Fruit fly (Drosophila melanogaster) whole organism, embryonic: ENCODE results near the gene Dhc62B.

ENCODE experiments used
- Antp ChIP-seq: fragments of 200-800 bp; sonication (Bioruptor generic); optimal IDR thresholded peaks from 3 replicates; lab custom pipeline; 2016; ENCODE audit warnings: missing biosample characterization, missing genetic modification characterization
- C15 ChIP-seq: fragments of 200-800 bp; sonication (Bioruptor generic); IDR thresholded peaks from 3 replicates; pipeline ENCODE4 v1.3.6; 2022; ENCODE audit warnings: missing biosample characterization, missing genetic modification characterization
- CG11456 ChIP-seq: fragments of 200-800 bp; sonication (Bioruptor generic); IDR thresholded peaks from 3 replicates; pipeline ENCODE4 v1.3.6; 2022; ENCODE audit warnings: missing biosample characterization, missing genetic modification characterization
- CG12219 ChIP-seq: fragments of 200-800 bp; sonication (Bioruptor generic); optimal IDR thresholded peaks from 3 replicates; lab custom pipeline; 2018; ENCODE audit warnings: missing biosample characterization, mild to moderate bottlenecking, missing genetic modification characterization
- CG12236 ChIP-seq: fragments of 200-800 bp; sonication (Bioruptor generic); optimal IDR thresholded peaks from 2 replicates; lab custom pipeline; 2016; ENCODE audit warnings: missing biosample characterization, missing genetic modification characterization
- CG1233 ChIP-seq: fragments of 200-800 bp; sonication (Bioruptor generic); optimal IDR thresholded peaks from 4 replicates; lab custom pipeline; 2018; ENCODE audit warnings: missing biosample characterization, mild to moderate bottlenecking, missing genetic modification characterization
- CG12391 ChIP-seq: fragments of 200-800 bp; sonication (Bioruptor generic); optimal IDR thresholded peaks from 3 replicates; lab custom pipeline; 2018; ENCODE audit warnings: missing biosample characterization, mild to moderate bottlenecking, missing genetic modification characterization, moderate library complexity
- CG12659 ChIP-seq: fragments of 200-800 bp; sonication (Bioruptor generic); optimal IDR thresholded peaks from 3 replicates; lab custom pipeline; 2017; ENCODE audit warnings: mild to moderate bottlenecking, missing biosample characterization, missing genetic modification reagents, missing genetic modification characterization
- CG1529 ChIP-seq: fragments of 200-800 bp; sonication (Bioruptor generic); optimal IDR thresholded peaks from 3 replicates; lab custom pipeline; 2018; ENCODE audit warnings: missing biosample characterization, missing genetic modification characterization
- CG17361 ChIP-seq: fragments of 200-800 bp; sonication (Bioruptor generic); IDR thresholded peaks from 3 replicates; pipeline ENCODE4 v1.3.6; 2022; ENCODE audit warnings: missing biosample characterization, missing genetic modification characterization
- CG18262 ChIP-seq: fragments of 200-800 bp; optimal IDR thresholded peaks from 3 replicates; lab custom pipeline; 2019; ENCODE audit warnings: missing biosample characterization, mild to moderate bottlenecking, missing genetic modification characterization, moderate library complexity
- CG1832 ChIP-seq: fragments of 200-800 bp; sonication (Bioruptor generic); optimal IDR thresholded peaks from 2 replicates; lab custom pipeline; 2017; ENCODE audit warnings: missing biosample characterization, mild to moderate bottlenecking, missing genetic modification characterization, inconsistent platforms
- CG31441 ChIP-seq: fragments of 200-800 bp; sonication (Bioruptor generic); IDR thresholded peaks from 2 replicates; pipeline ENCODE4 v1.3.6; 2022; ENCODE audit warnings: missing biosample characterization, missing genetic modification characterization
- CG33557 ChIP-seq: fragments of 200-800 bp; sonication (Bioruptor generic); optimal IDR thresholded peaks from 2 replicates; lab custom pipeline; 2019; ENCODE audit warnings: missing biosample characterization, mild to moderate bottlenecking, missing genetic modification characterization, moderate library complexity
- CG42726 ChIP-seq: fragments of 200-800 bp; sonication (Bioruptor generic); IDR thresholded peaks from 2 replicates; pipeline ENCODE4 v1.3.6; 2022; ENCODE audit warnings: missing biosample characterization, missing genetic modification characterization; ENCODE audit not compliant: partially characterized antibody
- CG43689 ChIP-seq: fragments of 200-800 bp; sonication (Bioruptor generic); IDR thresholded peaks from 2 replicates; pipeline ENCODE4 v1.3.6; 2022; ENCODE audit warnings: missing biosample characterization, missing genetic modification characterization
- CG4707 ChIP-seq: fragments of 200-800 bp; sonication (Bioruptor generic); optimal IDR thresholded peaks from 2 replicates; lab custom pipeline; 2018; ENCODE audit warnings: missing biosample characterization, mild to moderate bottlenecking, missing genetic modification characterization, moderate library complexity
- CG6272 ChIP-seq: fragments of 200-800 bp; sonication (Bioruptor generic); IDR thresholded peaks from 2 replicates; pipeline ENCODE4 v1.3.6; 2022; ENCODE audit warnings: missing biosample characterization, missing genetic modification characterization
- CG7556 ChIP-seq: fragments of 200-800 bp; sonication (Bioruptor generic); optimal IDR thresholded peaks from 2 replicates; lab custom pipeline; 2017; ENCODE audit warnings: missing biosample characterization, mild to moderate bottlenecking, missing genetic modification characterization
- CG7963 ChIP-seq: fragments of 200-800 bp; sonication (Bioruptor generic); IDR thresholded peaks from 3 replicates; pipeline ENCODE4 v1.3.6; 2022; ENCODE audit warnings: missing biosample characterization, missing genetic modification characterization; ENCODE audit not compliant: partially characterized antibody
- CoRest ChIP-seq: fragments of 200-800 bp; sonication (Bioruptor generic); optimal IDR thresholded peaks from 3 replicates; lab custom pipeline; 2018; ENCODE audit warnings: missing biosample characterization, mild to moderate bottlenecking, missing genetic modification characterization, moderate library complexity
- Dad ChIP-seq: fragments of 200-800 bp; sonication (Bioruptor generic); optimal IDR thresholded peaks from 3 replicates; lab custom pipeline; 2016; ENCODE audit warnings: missing biosample characterization, missing genetic modification characterization
- Dip3 ChIP-seq: fragments of 200-800 bp; sonication (Bioruptor generic); optimal IDR thresholded peaks from 3 replicates; lab custom pipeline; 2016; ENCODE audit warnings: missing biosample characterization, missing genetic modification characterization
- Gsc ChIP-seq: fragments of 200-800 bp; sonication (Bioruptor generic); IDR thresholded peaks from 2 replicates; pipeline ENCODE4 v1.3.6; 2022; ENCODE audit warnings: missing biosample characterization, missing genetic modification characterization
- HLHmδ ChIP-seq: fragments of 200-800 bp; sonication (Bioruptor generic); optimal IDR thresholded peaks from 2 replicates; lab custom pipeline; 2018; ENCODE audit warnings: missing biosample characterization, mild to moderate bottlenecking, missing genetic modification characterization, moderate library complexity
- Med ChIP-seq: fragments of 200-800 bp; sonication (Bioruptor generic); peaks from one replicate; lab custom pipeline; 2016; ENCODE audit warnings: missing biosample characterization, missing genetic modification characterization, mild to moderate bottlenecking, inconsistent platforms, moderate library complexity
- PHDP ChIP-seq: fragments of 200-800 bp; sonication (Bioruptor generic); optimal IDR thresholded peaks from 3 replicates; lab custom pipeline; 2018; ENCODE audit warnings: missing biosample characterization, mild to moderate bottlenecking, missing genetic modification characterization, moderate library complexity
- Scr ChIP-seq: fragments of 200-800 bp; sonication (Bioruptor generic); IDR thresholded peaks from 2 replicates; pipeline ENCODE4 v1.3.6; 2022; ENCODE audit warnings: missing biosample characterization, missing genetic modification characterization; ENCODE audit not compliant: partially characterized antibody
- Sox100B ChIP-seq: fragments of 200-800 bp; sonication (Bioruptor generic); optimal IDR thresholded peaks from 3 replicates; lab custom pipeline; 2018; ENCODE audit warnings: missing biosample characterization, mild to moderate bottlenecking, missing genetic modification characterization
- aop ChIP-seq: fragments of 200-800 bp; sonication (Bioruptor generic); IDR thresholded peaks from 2 replicates; pipeline ENCODE4 v1.3.6; 2022; ENCODE audit warnings: missing biosample characterization, missing genetic modification characterization
- ap ChIP-seq: fragments of 200-800 bp; sonication (Bioruptor generic); IDR thresholded peaks from 2 replicates; pipeline ENCODE4 v1.3.6; 2022; ENCODE audit warnings: missing biosample characterization, missing genetic modification characterization
- ash1 ChIP-seq: fragments of 200-800 bp; sonication (Bioruptor generic); optimal IDR thresholded peaks from 2 replicates; lab custom pipeline; 2018; ENCODE audit warnings: missing biosample characterization, mild to moderate bottlenecking, missing genetic modification characterization
- eve ChIP-seq, 2 experiments: fragments of >200 bp; optimal IDR thresholded peaks; 2 replicates each; lab custom pipeline; 2017; ENCODE audit warnings: missing biosample characterization in 2 of 2, missing genetic modification characterization in 2 of 2
- exex ChIP-seq: fragments of 200-800 bp; sonication (Bioruptor generic); optimal IDR thresholded peaks from 4 replicates; lab custom pipeline; 2018; ENCODE audit warnings: missing biosample characterization, mild to moderate bottlenecking, missing genetic modification characterization, moderate library complexity
- fru ChIP-seq: fragments of >200 bp; optimal IDR thresholded peaks from 2 replicates; lab custom pipeline; 2017
- gfzf ChIP-seq: fragments of 200-800 bp; sonication (Bioruptor generic); optimal IDR thresholded peaks from 2 replicates; lab custom pipeline; 2016; ENCODE audit warnings: missing biosample characterization, mild to moderate bottlenecking, missing genetic modification characterization, moderate library complexity
- grau ChIP-seq: fragments of 200-800 bp; optimal IDR thresholded peaks from 3 replicates; lab custom pipeline; 2019; ENCODE audit warnings: missing biosample characterization, mild to moderate bottlenecking, missing genetic modification characterization, moderate library complexity
- gt ChIP-seq: fragments of 200-800 bp; sonication (Bioruptor generic); IDR thresholded peaks from 2 replicates; pipeline ENCODE4 v1.3.6; 2022; ENCODE audit warnings: missing biosample characterization, missing genetic modification characterization
- lilli ChIP-seq: fragments of 200-800 bp; sonication (Bioruptor generic); optimal IDR thresholded peaks from 3 replicates; lab custom pipeline; 2016; ENCODE audit warnings: missing biosample characterization, missing genetic modification characterization
- nerfin-1 ChIP-seq: fragments of 200-800 bp; sonication (Bioruptor generic); optimal IDR thresholded peaks from 3 replicates; lab custom pipeline; 2019; ENCODE audit warnings: missing biosample characterization, mild to moderate bottlenecking, missing genetic modification characterization, moderate library complexity
- nom ChIP-seq: fragments of 200-800 bp; sonication (Bioruptor generic); optimal IDR thresholded peaks from 2 replicates; lab custom pipeline; 2017; ENCODE audit warnings: missing biosample characterization, missing genetic modification characterization, mild to moderate bottlenecking, moderate library complexity, missing genetic modification reagents
- odd ChIP-seq: fragments of 200-800 bp; sonication (Bioruptor generic); optimal IDR thresholded peaks from 2 replicates; lab custom pipeline; 2017; ENCODE audit warnings: missing biosample characterization, mild to moderate bottlenecking, missing genetic modification characterization
- p53 ChIP-seq: fragments of 200-800 bp; sonication (Bioruptor generic); optimal IDR thresholded peaks from 2 replicates; lab custom pipeline; 2016; ENCODE audit warnings: missing biosample characterization, missing genetic modification characterization
- ranshi ChIP-seq: fragments of 200-800 bp; sonication (Bioruptor generic); IDR thresholded peaks from 2 replicates; pipeline ENCODE4 v1.3.6; 2022; ENCODE audit warnings: missing biosample characterization, missing genetic modification characterization
- rib ChIP-seq: fragments of 200-800 bp; sonication (Bioruptor generic); IDR thresholded peaks from 2 replicates; pipeline ENCODE4 v1.3.6; 2022; ENCODE audit warnings: missing biosample characterization, missing genetic modification characterization
- stwl ChIP-seq: fragments of 200-800 bp; sonication (Bioruptor generic); optimal IDR thresholded peaks from 3 replicates; lab custom pipeline; 2018; ENCODE audit warnings: missing biosample characterization, mild to moderate bottlenecking, missing genetic modification characterization, moderate library complexity
- ttk ChIP-seq: fragments of 200-800 bp; sonication (Bioruptor generic); IDR thresholded peaks from 2 replicates; pipeline ENCODE4 v2.1.2; 2022; ENCODE audit warnings: missing biosample characterization, missing genetic modification characterization
- twi ChIP-seq: fragments of 200-800 bp; optimal IDR thresholded peaks from 2 replicates; lab custom pipeline; 2019; ENCODE audit warnings: missing biosample characterization, mild to moderate bottlenecking, missing genetic modification characterization, moderate library complexity
- tx ChIP-seq: fragments of 200-800 bp; sonication (Bioruptor generic); optimal IDR thresholded peaks from 2 replicates; lab custom pipeline; 2016; ENCODE audit warnings: missing biosample characterization, missing genetic modification characterization

Gene Dhc62B

dm6 chr3L:1746338-1747199, 25.0 kb downstream of the Dhc62B start, which contains the start of gene CG13921 (continued):
- peak; percentile 99 for TF ChIP-seq CoRest (tag; lab: Kevin White, UChicago)
- peak; percentile 97 for TF ChIP-seq twi (tag; lab: Kevin White, UChicago)
- peak; percentile 39 for TF ChIP-seq gfzf (GFP tag; lab: Kevin White, UChicago)
- TF ChIP-seq aop = peak; percentile 97
- TF ChIP-seq rib = peak; percentile 97
- peak; percentile 99 for TF ChIP-seq Dad
- peak; percentile 99 for TF ChIP-seq CG1233 (GFP tag; lab: Kevin White, UChicago)
- TF ChIP-seq CG12659 (GFP tag; lab: Kevin White, UChicago) = peak; percentile 98
- TF ChIP-seq ttk = peak; percentile 99
- TF ChIP-seq CG12391 (tag; lab: Kevin White, UChicago) = peak; percentile 99
- peak; percentile 99 for TF ChIP-seq CG11456 (GFP tag; lab: Robert Waterston, UW)
- peak; percentile 93 for TF ChIP-seq CG4707 (GFP tag; lab: Kevin White, UChicago)
- TF ChIP-seq fru = no peak
- no peak for TF ChIP-seq CG7963 (GFP tag; lab: Robert Waterston, UW)
- TF ChIP-seq nerfin-1 (tag; lab: Kevin White, UChicago) = peak; percentile 98
- peak; percentile 99 for TF ChIP-seq CG7556 (GFP tag; lab: Kevin White, UChicago)
- TF ChIP-seq exex (tag; lab: Kevin White, UChicago) = peak; percentile 82
- peak; percentile 98 for TF ChIP-seq C15 (GFP tag; lab: Robert Waterston, UW)
- TF ChIP-seq Dip3 (GFP tag; lab: Kevin White, UChicago) = peak; percentile 95
- TF ChIP-seq CG17361 = peak; percentile 99
- peak; percentile 98 for TF ChIP-seq p53 (GFP tag; lab: Kevin White, UChicago)
- peak; percentile 100 for TF ChIP-seq CG18262
- TF ChIP-seq CG1529 (GFP tag; lab: Kevin White, UChicago) = peak; percentile 98
- TF ChIP-seq CG12236 (GFP tag; lab: Kevin White, UChicago) = peak; percentile 98
- peak; percentile 95 for TF ChIP-seq stwl (tag; lab: Kevin White, UChicago)
- peak; percentile 100 for TF ChIP-seq Antp (GFP tag; lab: Kevin White, UChicago)
- peak; percentile 98 for TF ChIP-seq gt (GFP tag; lab: Robert Waterston, UW)
- TF ChIP-seq CG33557 (GFP tag; lab: Kevin White, UChicago) = peak; percentile 99
- peak; percentile 99 for TF ChIP-seq ap (GFP tag; lab: Robert Waterston, UW)
- peak; percentile 99 for TF ChIP-seq nom (GFP tag; lab: Kevin White, UChicago)
- TF ChIP-seq HLHmδ (GFP tag; lab: Kevin White, UChicago) = no peak
- peak; percentile 97 for TF ChIP-seq grau (tag; lab: Kevin White, UChicago)
- TF ChIP-seq CG31441 (GFP tag; lab: Robert Waterston, UW) = peak; percentile 96
- TF ChIP-seq Gsc = peak; percentile 89
- peak; percentile 96 for TF ChIP-seq CG43689
- peak; percentile 99 for TF ChIP-seq CG6272 (GFP tag; lab: Robert Waterston, UW)
- TF ChIP-seq Med (GFP tag; lab: Kevin White, UChicago) = peak; percentile 100
- TF ChIP-seq Sox100B (GFP tag; lab: Kevin White, UChicago) = peak; percentile 97
- TF ChIP-seq CG12219 = peak; percentile 98
- TF ChIP-seq lilli (GFP tag; lab: Kevin White, UChicago) = peak; percentile 99
- no peak for TF ChIP-seq CG1832 (GFP tag; lab: Kevin White, UChicago)
- TF ChIP-seq ranshi (GFP tag; lab: Robert Waterston, UW) = peak; percentile 99
- peak; percentile 98 for TF ChIP-seq tx
- peak in 1 of 2 experiments; percentile 100 for TF ChIP-seq eve (GFP tag; optimal IDR thresholded peaks at IDR 0.05; lab: Kevin White, UChicago)
- peak; percentile 97 for TF ChIP-seq odd (GFP tag; lab: Kevin White, UChicago)
- TF ChIP-seq PHDP (tag; lab: Kevin White, UChicago) = peak; percentile 98
- TF ChIP-seq ash1 (GFP tag; lab: Kevin White, UChicago) = peak; percentile 88
- no peak for TF ChIP-seq Scr (GFP tag; lab: Robert Waterston, UW)
- TF ChIP-seq CG42726 (GFP tag; lab: Robert Waterston, UW) = no peak
